Worm (Caenorhabditis elegans) whole organism, young adult: ENCODE results near the gene msp-40.

Experiments
- B0035.1 ChIP-seq: sonication (generic microtip); optimal IDR thresholded peaks from 2 replicates; lab custom pipeline; 2016; ENCODE audit warnings: missing genetic modification characterization, mild to moderate bottlenecking, missing compliant biosample characterization, missing genotype, missing genetic modification reagents
- B0261.1 ChIP-seq: sonication (generic microtip); optimal IDR thresholded peaks from 2 replicates; lab custom pipeline; 2016; ENCODE audit warnings: mild to moderate bottlenecking, missing genetic modification characterization, moderate library complexity, missing compliant biosample characterization
- D2030.7 ChIP-seq: fragments of 200-800 bp; sonication (Bioruptor generic); IDR thresholded peaks from 2 replicates; pipeline ENCODE4 v1.3.6; 2022; ENCODE audit warnings: missing genetic modification reagents, missing genetic modification characterization, missing compliant biosample characterization
- F10E7.11 ChIP-seq: sonication (generic microtip); optimal IDR thresholded peaks from 2 replicates; lab custom pipeline; 2017; ENCODE audit warnings: mild to moderate bottlenecking, missing genetic modification characterization, moderate library complexity, missing compliant biosample characterization
- F22D6.2 ChIP-seq: sonication (generic microtip); optimal IDR thresholded peaks from 2 replicates; lab custom pipeline; 2016; ENCODE audit warnings: mild to moderate bottlenecking, missing genetic modification characterization, missing compliant biosample characterization
- F33H1.4 ChIP-seq: fragments of 200-800 bp; sonication (Bioruptor generic); IDR thresholded peaks from 2 replicates; pipeline ENCODE4 v1.3.6; 2022; ENCODE audit warnings: missing genetic modification reagents, missing genetic modification characterization, missing compliant biosample characterization
- F37B4.10 ChIP-seq: fragments of 200-800 bp; sonication (Bioruptor generic); IDR thresholded peaks from 2 replicates; pipeline ENCODE4 v1.3.6; 2022; ENCODE audit warnings: missing genetic modification characterization, missing compliant biosample characterization
- Y56A3A.18 ChIP-seq: fragments of 200-800 bp; sonication (Bioruptor generic); IDR thresholded peaks from 2 replicates; pipeline ENCODE4 v1.3.6; 2022; ENCODE audit warnings: missing genetic modification reagents, missing genetic modification characterization, missing compliant biosample characterization
- Y79H2A.3 ChIP-seq: fragments of 200-800 bp; sonication (Bioruptor generic); conservative IDR thresholded peaks from 2 replicates; pipeline ENCODE4 v1.3.6; 2022; ENCODE audit warnings: missing genetic modification reagents, missing genetic modification characterization, missing compliant biosample characterization
- Y95B8A.8 ChIP-seq: fragments of 200-800 bp; sonication (Bioruptor generic); IDR thresholded peaks from 2 replicates; pipeline ENCODE4 v1.3.6; 2022; ENCODE audit warnings: missing genetic modification reagents, missing genetic modification characterization, missing compliant biosample characterization
- aptf-3 ChIP-seq: fragments of 200-800 bp; sonication (Bioruptor generic); IDR thresholded peaks from 2 replicates; pipeline ENCODE4 v1.3.6; 2022; ENCODE audit warnings: missing genetic modification characterization, missing compliant biosample characterization
- atf-7 ChIP-seq: sonication (generic microtip); optimal IDR thresholded peaks from 2 replicates; lab custom pipeline; 2017; ENCODE audit warnings: mild to moderate bottlenecking, missing genetic modification characterization, missing compliant biosample characterization
- attf-6 ChIP-seq: fragments of 200-800 bp; sonication (Bioruptor generic); IDR thresholded peaks from 2 replicates; pipeline ENCODE4 v1.3.6; 2022; ENCODE audit warnings: missing genetic modification reagents, missing genetic modification characterization, missing compliant biosample characterization
- bed-1 ChIP-seq: fragments of 200-800 bp; sonication (Bioruptor generic); IDR thresholded peaks from 2 replicates; pipeline ENCODE4 v1.3.6; 2022; ENCODE audit warnings: missing genetic modification reagents, missing genetic modification characterization, missing compliant biosample characterization
- bed-2 ChIP-seq: fragments of 200-800 bp; sonication (Bioruptor generic); IDR thresholded peaks from 2 replicates; pipeline ENCODE4 v1.3.6; 2022; ENCODE audit warnings: missing genetic modification reagents, missing genetic modification characterization, missing compliant biosample characterization
- ccch-3 ChIP-seq: fragments of 200-800 bp; sonication (Bioruptor generic); optimal IDR thresholded peaks from 2 replicates; lab custom pipeline; 2018; ENCODE audit warnings: mild to moderate bottlenecking, missing genetic modification characterization, missing compliant biosample characterization
- cebp-1 ChIP-seq, 2 experiments: fragments of 200-800 bp in 1 of 2; sonication (Bioruptor generic) in 1 of 2; sonication (generic microtip) in 1 of 2; IDR thresholded peaks in 1 of 2; optimal IDR thresholded peaks in 1 of 2; 2 replicates each; pipeline versions ENCODE4 v1.3.6 to Lab custom; 2017 to 2022; ENCODE audit warnings: missing compliant biosample characterization in 2 of 2, missing genetic modification characterization in 2 of 2, mild to moderate bottlenecking in 1 of 2, missing genetic modification reagents in 1 of 2, moderate library complexity in 1 of 2
- ceh-100 ChIP-seq: fragments of 200-800 bp; sonication (Bioruptor generic); IDR thresholded peaks from 2 replicates; pipeline ENCODE4 v1.3.6; 2022; ENCODE audit warnings: missing genetic modification reagents, missing genetic modification characterization, missing compliant biosample characterization
- dox-1 ChIP-seq: fragments of 200-800 bp; sonication (Bioruptor generic); IDR thresholded peaks from 2 replicates; pipeline ENCODE4 v1.3.6; 2022; ENCODE audit warnings: missing genetic modification reagents, missing genetic modification characterization, missing compliant biosample characterization
- ekl-4 ChIP-seq: fragments of 200-800 bp; sonication (Bioruptor generic); IDR thresholded peaks from 2 replicates; pipeline ENCODE4 v1.3.6; 2022; ENCODE audit warnings: missing genetic modification reagents, missing genetic modification characterization, missing compliant biosample characterization
- hrde-1 ChIP-seq: sonication (generic microtip); optimal IDR thresholded peaks from 2 replicates; lab custom pipeline; 2016; ENCODE audit warnings: missing genetic modification characterization, mild to moderate bottlenecking, missing compliant biosample characterization, moderate library complexity, missing genotype, missing genetic modification reagents, borderline replicate concordance
- lin-35 ChIP-seq, 3 experiments: fragments of 150-350 bp in 2 of 3; sonication (generic microtip) in 1 of 3; optimal IDR thresholded peaks; 2 replicates each; lab custom pipeline; 2014 to 2018; ENCODE audit warnings: missing biosample characterization in 3 of 3, missing genetic modification characterization in 3 of 3, missing genetic modification reagents in 3 of 3
- lsl-1 ChIP-seq: fragments of 200-800 bp; sonication (Bioruptor generic); optimal IDR thresholded peaks from 2 replicates; lab custom pipeline; 2018; ENCODE audit warnings: mild to moderate bottlenecking, missing genetic modification characterization, moderate library complexity, missing compliant biosample characterization
- mcd-1 ChIP-seq: fragments of 200-800 bp; sonication (Bioruptor generic); IDR thresholded peaks from 2 replicates; pipeline ENCODE4 v1.3.6; 2022; ENCODE audit warnings: missing genetic modification reagents, missing genetic modification characterization, missing compliant biosample characterization
- nfya-2 ChIP-seq: fragments of 200-800 bp; sonication (Bioruptor generic); IDR thresholded peaks from 2 replicates; pipeline ENCODE4 v1.3.6; 2022; ENCODE audit warnings: missing genetic modification reagents, missing genetic modification characterization, missing compliant biosample characterization
- nhr-120 ChIP-seq: fragments of 200-800 bp; sonication (Bioruptor generic); IDR thresholded peaks from 2 replicates; pipeline ENCODE4 v1.3.6; 2022; ENCODE audit warnings: missing genetic modification characterization, missing compliant biosample characterization
- pha-4 ChIP-seq: fragments of 150-350 bp; sonication (generic microtip); optimal IDR thresholded peaks from 2 replicates; lab custom pipeline; 2014; ENCODE audit warnings: missing biosample characterization, missing genetic modification reagents, missing genetic modification characterization
- repo-1 ChIP-seq: sonication (generic microtip); optimal IDR thresholded peaks from 2 replicates; lab custom pipeline; 2017; ENCODE audit warnings: mild to moderate bottlenecking, missing genetic modification characterization, missing compliant biosample characterization
- snpc-1.1 ChIP-seq: sonication (generic microtip); optimal IDR thresholded peaks from 2 replicates; lab custom pipeline; 2017; ENCODE audit warnings: missing genetic modification characterization, mild to moderate bottlenecking, missing compliant biosample characterization, antibody characterized with exemption, moderate library complexity, missing genotype, missing genetic modification reagents; ENCODE audit not compliant: insufficient read depth
- ztf-22 ChIP-seq: fragments of 200-800 bp; sonication (Bioruptor generic); optimal IDR thresholded peaks from 2 replicates; lab custom pipeline; 2018; ENCODE audit warnings: mild to moderate bottlenecking, missing genetic modification characterization, moderate library complexity, missing compliant biosample characterization
- ztf-25 ChIP-seq: fragments of 200-800 bp; sonication (Bioruptor generic); IDR thresholded peaks from 2 replicates; pipeline ENCODE4 v1.3.6; 2022; ENCODE audit warnings: missing genetic modification reagents, missing genetic modification characterization, missing compliant biosample characterization
- ztf-26 ChIP-seq: sonication (generic microtip); optimal IDR thresholded peaks from 2 replicates; lab custom pipeline; 2017; ENCODE audit warnings: missing genetic modification characterization, missing compliant biosample characterization

The msp-40 gene

ce11 chrII:4791272-4791671 lies 33.9 kb upstream of the msp-40 start, which contains the start of gene F26G1.1 (continued):
- TF ChIP-seq F10E7.11 (tag; lab: Kevin White, UChicago): peak; percentile 1
- no peak for TF ChIP-seq Y79H2A.3 (GFP tag; lab: Robert Waterston, UW)
- peak; percentile 54; the same call in 1 of the 2 replicates for TF ChIP-seq dox-1 (GFP tag; lab: Robert Waterston, UW)
- peak; percentile 70 for TF ChIP-seq mcd-1
- TF ChIP-seq Y95B8A.8 (GFP tag; lab: Robert Waterston, UW): no peak
- peak; percentile 41; the same call in 1 of the 2 replicates for TF ChIP-seq D2030.7 (GFP tag; lab: Robert Waterston, UW)

DNA sequence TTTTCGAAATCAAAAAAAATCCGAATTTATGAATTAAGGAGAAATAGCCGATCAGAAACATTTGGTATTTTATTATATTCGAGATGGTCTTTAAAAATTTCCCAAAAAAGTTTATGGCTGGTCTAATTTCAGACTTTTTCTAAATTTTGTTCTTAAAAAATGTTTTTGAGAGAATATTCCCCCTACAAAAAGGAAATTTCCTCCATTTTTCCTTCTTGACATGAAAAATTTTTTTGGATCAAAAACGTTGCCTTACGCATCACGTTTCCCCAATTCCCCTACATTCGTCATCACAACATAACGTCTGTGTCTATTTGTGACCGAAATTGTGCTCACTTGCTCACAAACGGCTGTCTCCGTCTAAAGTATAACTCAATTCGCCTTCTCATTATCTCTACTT lies 31.9 kb upstream of the msp-40 start:
- TF ChIP-seq attf-6 (GFP tag; lab: Robert Waterston, UW) (0 out of 2 replicates have a peak, but pooled peaks have one; percentile 12), lsl-1 (GFP tag; lab: Kevin White, UChicago) (no peak)

ce11 chrII:4795461-4795860 lies 29.8 kb upstream of the msp-40 start, which contains the start of gene C33F10.4:
TSS of gene C33F10.4 (plus strand) at chrII:4795761.
- TF ChIP-seq lin-35 (GFP tag; optimal IDR thresholded peaks at IDR 0.05; lab: Kevin White, UChicago) (no peak), hrde-1 (tag; lab: Kevin White, UChicago) (no peak), bed-1 (no peak), repo-1 (tag; lab: Kevin White, UChicago) (no peak), atf-7 (tag; lab: Kevin White, UChicago) (no peak), ztf-22 (GFP tag; lab: Kevin White, UChicago) (no peak), bed-2 (no peak), ztf-26 (no peak), cebp-1 (GFP tag; IDR thresholded peaks at IDR 0.05; lab: Robert Waterston, UW) (no peak), cebp-1 (tag; optimal IDR thresholded peaks at IDR 0.05; lab: Kevin White, UChicago) (no peak), Y56A3A.18 (GFP tag; lab: Robert Waterston, UW) (no peak), snpc-1.1 (tag; lab: Kevin White, UChicago) (no peak), ccch-3 (GFP tag; lab: Kevin White, UChicago) (no peak), B0261.1 (no peak), nfya-2 (GFP tag; lab: Robert Waterston, UW) (no peak), ztf-25 (no peak), F37B4.10 (GFP tag; lab: Robert Waterston, UW) (no peak), F22D6.2 (tag; lab: Kevin White, UChicago) (no peak), pha-4 (tag; lab: Kevin White, UChicago) (no peak)

DNA sequence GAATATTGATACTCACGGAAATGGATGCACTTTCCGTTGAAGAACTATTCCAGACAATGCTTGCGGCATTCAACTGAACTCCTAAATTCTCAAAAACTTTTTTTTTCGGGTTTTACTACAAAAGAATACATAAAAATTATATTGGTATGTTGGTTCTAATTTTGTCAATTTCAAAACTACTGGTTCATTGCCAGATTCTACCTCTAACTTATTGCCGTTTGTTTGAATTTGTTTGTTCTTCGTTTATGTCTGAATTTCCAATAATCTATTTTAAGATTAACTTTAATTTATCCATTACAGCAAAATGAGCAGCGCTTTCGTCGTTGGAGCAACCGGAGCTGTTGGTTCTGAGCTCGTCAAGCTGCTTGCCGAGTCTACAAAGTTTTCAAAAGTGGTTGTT lies 28.1 kb upstream of the msp-40 start, which contains the start of gene C33F10.14:
C33F10.14 (plus strand) TSS at position 301 of the 400 bp plus-strand sequence.
- no peak for TF ChIP-seq snpc-1.1 (tag; lab: Kevin White, UChicago)
- no peak for TF ChIP-seq nhr-120 (GFP tag; lab: Robert Waterston, UW)
- TF ChIP-seq ceh-100: no peak
- TF ChIP-seq F22D6.2 (tag; lab: Kevin White, UChicago): no peak
- TF ChIP-seq aptf-3 (GFP tag; lab: Robert Waterston, UW): no peak
- TF ChIP-seq ekl-4 (GFP tag; lab: Robert Waterston, UW): no peak
- no peak for TF ChIP-seq repo-1 (tag; lab: Kevin White, UChicago)
- no peak for TF ChIP-seq attf-6 (GFP tag; lab: Robert Waterston, UW)
- TF ChIP-seq F33H1.4 (GFP tag; lab: Robert Waterston, UW): no peak
- TF ChIP-seq B0035.1 (tag; lab: Kevin White, UChicago): no peak
